Fruit fly (Drosophila melanogaster) whole organism, embryonic: ENCODE results near the gene CG34301.
A peak's percentile ranks its signal among the peaks of the same experiment; 100 is the strongest.

ENCODE experiments used
- Atf3 ChIP-seq: fragments of 200-800 bp; sonication (Bioruptor generic); optimal IDR thresholded peaks from 3 replicates; lab custom pipeline; 2016; ENCODE audit warnings: missing biosample characterization, missing genetic modification characterization
- CG11456 ChIP-seq: fragments of 200-800 bp; sonication (Bioruptor generic); IDR thresholded peaks from 3 replicates; pipeline ENCODE4 v1.3.6; 2022; ENCODE audit warnings: missing biosample characterization, missing genetic modification characterization
- CG13123 ChIP-seq: fragments of 200-800 bp; sonication (Bioruptor generic); optimal IDR thresholded peaks from 2 replicates; lab custom pipeline; 2016; ENCODE audit warnings: missing biosample characterization, missing genetic modification characterization
- CG13287 ChIP-seq: fragments of 200-800 bp; sonication (Bioruptor generic); IDR thresholded peaks from 2 replicates; pipeline ENCODE4 v1.3.6; 2022; ENCODE audit warnings: missing biosample characterization, missing genetic modification characterization; ENCODE audit not compliant: partially characterized antibody
- CG1602 ChIP-seq: fragments of 200-800 bp; sonication (Bioruptor generic); optimal IDR thresholded peaks from 3 replicates; lab custom pipeline; 2016; ENCODE audit warnings: missing biosample characterization, missing genetic modification characterization
- CG1603 ChIP-seq: fragments of 200-800 bp; sonication (Bioruptor generic); optimal IDR thresholded peaks from 2 replicates; lab custom pipeline; 2019; ENCODE audit warnings: missing biosample characterization, mild to moderate bottlenecking, missing genetic modification characterization, moderate library complexity
- CG16863 ChIP-seq: fragments of 200-800 bp; sonication (Bioruptor generic); optimal IDR thresholded peaks from 3 replicates; lab custom pipeline; 2016; ENCODE audit warnings: missing biosample characterization, missing genetic modification characterization
- CG17186 ChIP-seq: fragments of 200-800 bp; sonication (Bioruptor generic); optimal IDR thresholded peaks from 3 replicates; lab custom pipeline; 2017; ENCODE audit warnings: missing biosample characterization, missing genetic modification reagents, missing genetic modification characterization
- CG17568 ChIP-seq: fragments of 200-800 bp; sonication (Bioruptor generic); optimal IDR thresholded peaks from 2 replicates; lab custom pipeline; 2018; ENCODE audit warnings: missing biosample characterization, mild to moderate bottlenecking, missing genetic modification characterization, moderate library complexity
- CG2199 ChIP-seq: fragments of 200-800 bp; sonication (Bioruptor generic); IDR thresholded peaks from 3 replicates; pipeline ENCODE4 v1.3.6; 2022; ENCODE audit warnings: missing biosample characterization, missing genetic modification characterization
- CG2678 ChIP-seq: fragments of 200-800 bp; sonication (Bioruptor generic); optimal IDR thresholded peaks from 3 replicates; lab custom pipeline; 2019; ENCODE audit warnings: missing biosample characterization, mild to moderate bottlenecking, missing genetic modification characterization, moderate library complexity
- CG2712 ChIP-seq: fragments of 200-800 bp; optimal IDR thresholded peaks from 3 replicates; lab custom pipeline; 2019; ENCODE audit warnings: missing biosample characterization, mild to moderate bottlenecking, missing genetic modification characterization, moderate library complexity
- CG3838 ChIP-seq: fragments of 200-800 bp; sonication (Bioruptor generic); optimal IDR thresholded peaks from 3 replicates; lab custom pipeline; 2016; ENCODE audit warnings: missing biosample characterization, missing genetic modification characterization
- CG4360 ChIP-seq: fragments of 200-800 bp; sonication (Bioruptor generic); IDR thresholded peaks from 2 replicates; pipeline ENCODE4 v1.3.6; 2022; ENCODE audit warnings: missing biosample characterization, missing genetic modification characterization
- CG4617 ChIP-seq: fragments of 200-800 bp; sonication (Bioruptor generic); optimal IDR thresholded peaks from 3 replicates; lab custom pipeline; 2016; ENCODE audit warnings: missing biosample characterization, missing genetic modification characterization, borderline replicate concordance
- CG7786 ChIP-seq: fragments of 200-800 bp; sonication (Bioruptor generic); optimal IDR thresholded peaks from 2 replicates; lab custom pipeline; 2016; ENCODE audit warnings: missing biosample characterization, missing genetic modification characterization
- CG7963 ChIP-seq: fragments of 200-800 bp; sonication (Bioruptor generic); IDR thresholded peaks from 3 replicates; pipeline ENCODE4 v1.3.6; 2022; ENCODE audit warnings: missing biosample characterization, missing genetic modification characterization; ENCODE audit not compliant: partially characterized antibody
- CG8281 ChIP-seq: fragments of 200-800 bp; sonication (Bioruptor generic); optimal IDR thresholded peaks from 2 replicates; lab custom pipeline; 2018; ENCODE audit warnings: missing biosample characterization, mild to moderate bottlenecking, missing genetic modification characterization, moderate library complexity
- CG8924 ChIP-seq: fragments of 200-800 bp; optimal IDR thresholded peaks from 3 replicates; lab custom pipeline; 2019; ENCODE audit warnings: missing biosample characterization, mild to moderate bottlenecking, missing genetic modification characterization, moderate library complexity
- Chrac-16 ChIP-seq: fragments of 200-800 bp; sonication (Bioruptor generic); optimal IDR thresholded peaks from 3 replicates; lab custom pipeline; 2016; ENCODE audit warnings: missing biosample characterization, missing genetic modification characterization
- D ChIP-seq, 2 experiments: fragments of 200-800 bp in 1 of 2; fragments of >200 bp in 1 of 2; sonication (Bioruptor generic) in 1 of 2; optimal IDR thresholded peaks; 2 replicates in 1 of 2; 3 replicates in 1 of 2; lab custom pipeline; 2017; ENCODE audit warnings: mild to moderate bottlenecking in 1 of 2, missing biosample characterization in 1 of 2, missing genetic modification characterization in 1 of 2, missing genetic modification reagents in 1 of 2
- Doc2 ChIP-seq: fragments of 200-800 bp; sonication (Bioruptor generic); IDR thresholded peaks from 2 replicates; pipeline ENCODE4 v1.3.6; 2022; ENCODE audit warnings: missing biosample characterization, missing genetic modification characterization
- Dp ChIP-seq: fragments of 200-800 bp; sonication (Bioruptor generic); optimal IDR thresholded peaks from 2 replicates; lab custom pipeline; 2018; ENCODE audit warnings: missing biosample characterization, mild to moderate bottlenecking, missing genetic modification characterization, moderate library complexity
- Dref ChIP-seq: fragments of 200-800 bp; sonication (Bioruptor generic); IDR thresholded peaks from 2 replicates; pipeline ENCODE4 v1.3.6; 2022; ENCODE audit warnings: missing biosample characterization, missing genetic modification characterization
- E2f2 ChIP-seq: fragments of 200-800 bp; sonication (Bioruptor generic); IDR thresholded peaks from 2 replicates; pipeline ENCODE4 v1.3.6; 2022; ENCODE audit warnings: missing biosample characterization, missing genetic modification characterization
- Ets65A ChIP-seq: fragments of 200-800 bp; sonication (Bioruptor generic); peaks from one replicate; lab custom pipeline; 2016; ENCODE audit warnings: missing biosample characterization, missing genetic modification characterization
- HLH4C ChIP-seq: fragments of 200-800 bp; sonication (Bioruptor generic); IDR thresholded peaks from 3 replicates; pipeline ENCODE4 v1.3.6; 2022; ENCODE audit warnings: missing biosample characterization, missing genetic modification characterization; ENCODE audit not compliant: partially characterized antibody
- HmgD ChIP-seq: fragments of 200-800 bp; sonication (Bioruptor generic); optimal IDR thresholded peaks from 3 replicates; lab custom pipeline; 2016; ENCODE audit warnings: missing biosample characterization, missing genetic modification characterization
- MBD-R2 ChIP-seq: fragments of 200-800 bp; sonication (Bioruptor generic); IDR thresholded peaks from 2 replicates; pipeline ENCODE4 v1.3.6; 2022; ENCODE audit warnings: missing biosample characterization, missing genetic modification characterization
- MESR4 ChIP-seq: fragments of 200-800 bp; sonication (Bioruptor generic); optimal IDR thresholded peaks from 2 replicates; lab custom pipeline; 2018; ENCODE audit warnings: missing biosample characterization, mild to moderate bottlenecking, missing genetic modification characterization, moderate library complexity
- Med ChIP-seq: fragments of 200-800 bp; sonication (Bioruptor generic); peaks from one replicate; lab custom pipeline; 2016; ENCODE audit warnings: missing biosample characterization, missing genetic modification characterization, mild to moderate bottlenecking, inconsistent platforms, moderate library complexity
- Myb ChIP-seq: fragments of 200-800 bp; sonication (Bioruptor generic); optimal IDR thresholded peaks from 2 replicates; lab custom pipeline; 2016; ENCODE audit warnings: missing biosample characterization, missing genetic modification characterization
- Nf-YA ChIP-seq: fragments of 200-800 bp; sonication (Bioruptor generic); IDR thresholded peaks from 2 replicates; pipeline ENCODE4 v1.3.6; 2022; ENCODE audit warnings: missing biosample characterization, missing genetic modification characterization
- Sox100B ChIP-seq: fragments of 200-800 bp; sonication (Bioruptor generic); optimal IDR thresholded peaks from 3 replicates; lab custom pipeline; 2018; ENCODE audit warnings: missing biosample characterization, mild to moderate bottlenecking, missing genetic modification characterization
- amos ChIP-seq: fragments of 200-800 bp; sonication (Bioruptor generic); IDR thresholded peaks from 2 replicates; pipeline ENCODE4 v1.3.6; 2022; ENCODE audit warnings: missing biosample characterization, missing genetic modification characterization; ENCODE audit not compliant: partially characterized antibody
- cad ChIP-seq: fragments of >200 bp; optimal IDR thresholded peaks from 2 replicates; lab custom pipeline; 2017; ENCODE audit warnings: missing biosample characterization, missing genetic modification characterization
- pzg ChIP-seq: fragments of 200-800 bp; sonication (Bioruptor generic); optimal IDR thresholded peaks from 3 replicates; lab custom pipeline; 2018; ENCODE audit warnings: missing biosample characterization, mild to moderate bottlenecking, missing genetic modification characterization, moderate library complexity
- sens ChIP-seq: fragments of 200-800 bp; sonication (Bioruptor generic); peaks from one replicate; lab custom pipeline; 2016; ENCODE audit warnings: missing biosample characterization, missing genetic modification characterization
- sna ChIP-seq: fragments of 200-800 bp; sonication (Bioruptor generic); IDR thresholded peaks from 2 replicates; pipeline ENCODE4 v1.3.6; 2022; ENCODE audit warnings: missing biosample characterization, missing genetic modification characterization; ENCODE audit not compliant: partially characterized antibody
- zfh1 ChIP-seq: fragments of 200-800 bp; sonication (Bioruptor generic); IDR thresholded peaks from 3 replicates; pipeline ENCODE4 v1.3.6; 2022; ENCODE audit warnings: missing biosample characterization, missing genetic modification characterization

Gene CG34301

DNA sequence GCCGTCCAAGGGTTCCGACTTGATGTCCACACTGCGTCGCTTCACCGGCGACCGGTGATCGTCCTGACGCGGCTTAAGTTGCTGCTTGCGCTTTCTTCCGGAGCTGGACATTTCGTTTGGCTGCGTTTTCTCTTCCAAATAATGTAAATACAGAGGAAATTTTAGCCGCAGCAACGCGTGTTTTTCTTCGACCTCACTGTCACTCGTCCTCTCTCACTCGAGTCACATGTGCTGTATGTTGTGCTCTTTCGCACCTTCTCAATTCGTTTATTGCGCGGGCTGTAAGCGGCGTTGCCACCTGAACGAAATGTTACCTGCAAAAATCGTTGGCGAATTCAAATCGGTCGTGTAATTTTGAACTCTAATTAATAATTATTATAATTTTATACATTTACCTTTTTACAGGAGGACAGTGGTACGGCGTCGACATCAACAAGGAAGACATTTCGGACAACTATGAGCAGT lies 32.2 kb downstream of the CG34301 start, which contains the start of gene CG9839 (continued):
- TF ChIP-seq MBD-R2 = peak; percentile 17; the same call in 1 of the 2 replicates
- TF ChIP-seq CG17568 (GFP tag; lab: Kevin White, UChicago) = no peak
- TF ChIP-seq CG8924 (tag; lab: Kevin White, UChicago) = no peak
- TF ChIP-seq CG2712 (tag; lab: Kevin White, UChicago) = no peak
- no peak for TF ChIP-seq CG11456 (GFP tag; lab: Robert Waterston, UW)
- TF ChIP-seq, all 482 proteins: peak for 33

DNA sequence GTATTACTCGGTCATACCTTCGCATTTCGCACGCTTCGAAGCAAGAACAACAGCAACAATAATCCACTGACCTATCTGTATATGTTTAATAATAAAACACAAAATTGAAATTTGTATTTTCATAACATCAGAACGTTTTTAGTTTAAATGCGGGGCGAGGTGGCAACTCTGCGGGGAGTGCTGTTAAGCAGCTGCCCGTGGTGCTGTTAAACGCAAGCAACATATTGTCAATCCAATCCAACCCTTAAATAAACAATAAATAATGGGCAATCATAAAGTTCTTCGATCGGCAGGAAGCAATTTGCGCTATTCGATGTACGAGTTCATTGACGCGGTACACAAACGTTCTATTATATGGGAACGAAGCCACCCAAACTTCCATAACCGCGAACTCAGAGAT lies 32.9 kb downstream of the CG34301 start, which contains the start of gene hng2:
Gene hng2, plus strand, starts transcription at position 219 of the 400 bp plus-strand sequence.
- TF ChIP-seq sna (no peak), E2f2 (GFP tag; lab: Robert Waterston, UW) (peak; percentile 4), CG8924 (tag; lab: Kevin White, UChicago) (no peak), Dref (GFP tag; lab: Robert Waterston, UW) (peak; percentile 34; the same call in 1 of the 2 replicates), Dp (GFP tag; lab: Kevin White, UChicago) (peak; percentile 22), CG17186 (GFP tag; lab: Kevin White, UChicago) (peak; percentile 99), MESR4 (peak; percentile 16), Myb (GFP tag; lab: Kevin White, UChicago) (peak; percentile 64), Sox100B (GFP tag; lab: Kevin White, UChicago) (no peak), CG4360 (GFP tag; lab: Robert Waterston, UW) (no peak), CG2199 (GFP tag; lab: Robert Waterston, UW) (0 out of 3 replicates have a peak, but pooled peaks have one; percentile 49), Atf3 (GFP tag; lab: Kevin White, UChicago) (no peak), HLH4C (GFP tag; lab: Robert Waterston, UW) (no peak), pzg (GFP tag; lab: Kevin White, UChicago) (peak; percentile 36), CG3838 (GFP tag; lab: Kevin White, UChicago) (peak; percentile 74), CG16863 (GFP tag; lab: Kevin White, UChicago) (no peak), CG2678 (tag; lab: Kevin White, UChicago) (no peak), CG7786 (GFP tag; lab: Kevin White, UChicago) (no peak), MBD-R2 (peak; percentile 39; the same call in 1 of the 2 replicates), HmgD (GFP tag; lab: Kevin White, UChicago) (no peak), cad (peak; percentile 7), CG13287 (GFP tag; lab: Robert Waterston, UW) (0 out of 2 replicates have a peak, but pooled peaks have one; percentile 8), CG8281 (peak; percentile 81), CG13123 (GFP tag; lab: Kevin White, UChicago) (no peak), CG1603 (tag; lab: Kevin White, UChicago) (peak; percentile 37), Med (GFP tag; lab: Kevin White, UChicago) (peak; percentile 44), Ets65A (GFP tag; lab: Kevin White, UChicago) (peak; percentile 28), CG4617 (GFP tag; lab: Kevin White, UChicago) (peak; percentile 12), Doc2 (no peak), Nf-YA (no peak)

DNA sequence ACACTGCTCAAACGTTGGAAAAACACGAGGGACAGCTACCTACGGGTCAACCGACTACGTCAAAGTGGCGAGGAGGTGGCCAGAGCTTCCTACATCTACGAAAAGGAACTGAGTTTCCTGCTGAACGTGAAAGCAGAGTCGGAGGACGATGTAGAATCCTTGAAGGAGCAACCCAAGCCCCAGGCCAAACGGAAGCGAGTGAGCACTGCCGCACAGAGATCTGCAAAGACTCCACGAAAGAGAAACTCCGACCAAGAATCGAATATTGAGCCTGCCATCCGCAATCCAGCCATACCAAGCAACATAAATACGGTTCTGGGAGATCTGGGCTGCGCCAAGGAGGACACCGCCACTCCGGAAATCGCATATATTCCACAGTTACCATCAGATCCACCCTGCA lies 33.4 kb downstream of the CG34301 start:
- TF ChIP-seq D (optimal IDR thresholded peaks at IDR 0.05; lab: Kevin White, UChicago) (peak; percentile 16), D (GFP tag; optimal IDR thresholded peaks at IDR 0.05; lab: Kevin White, UChicago) (no peak), sens (GFP tag; lab: Kevin White, UChicago) (peak; percentile 61), zfh1 (0 out of 3 replicates have a peak, but pooled peaks have one; percentile 31), Chrac-16 (no peak), CG7963 (0 out of 3 replicates have a peak, but pooled peaks have one; percentile 54), amos (GFP tag; lab: Robert Waterston, UW) (0 out of 2 replicates have a peak, but pooled peaks have one; percentile 11), CG1602 (no peak)
- TF ChIP-seq, all 482 proteins: peak for 5
